Fruit fly (Drosophila melanogaster): ENCODE measurements around the gene Ptp36E.

- TF ChIP-seq CG8478 (optimal IDR thresholded peaks at IDR 0.05) (no peak), CTCF (optimal IDR thresholded peaks at IDR 0.05) (no peak)
Observed at dm6 chr2L:18146618-18147099, 38.1 kb downstream of the Ptp36E start.
